Worm (Caenorhabditis elegans) whole organism, young adult: ENCODE results near the gene W02B8.1.

Experiments
- B0336.3 ChIP-seq: fragments of 200-800 bp; sonication (Bioruptor generic); IDR thresholded peaks from 2 replicates; pipeline ENCODE4 v1.3.6; 2022; ENCODE audit warnings: missing genetic modification characterization, missing compliant biosample characterization
- C17E4.6 ChIP-seq: fragments of 200-800 bp; sonication (Bioruptor generic); IDR thresholded peaks from 2 replicates; pipeline ENCODE4 v1.3.6; 2022; ENCODE audit warnings: missing genetic modification reagents, missing genetic modification characterization, missing compliant biosample characterization
- F33H1.4 ChIP-seq: fragments of 200-800 bp; sonication (Bioruptor generic); IDR thresholded peaks from 2 replicates; pipeline ENCODE4 v1.3.6; 2022; ENCODE audit warnings: missing genetic modification reagents, missing genetic modification characterization, missing compliant biosample characterization
- F39B2.1 ChIP-seq: fragments of 200-800 bp; sonication (Bioruptor generic); IDR thresholded peaks from 2 replicates; pipeline ENCODE4 v1.3.6; 2022; ENCODE audit warnings: missing genetic modification reagents, missing genetic modification characterization, missing compliant biosample characterization
- F52B5.7 ChIP-seq: sonication (generic microtip); optimal IDR thresholded peaks from 2 replicates; lab custom pipeline; 2016; ENCODE audit warnings: mild to moderate bottlenecking, missing genetic modification characterization, missing compliant biosample characterization
- F55B11.4 ChIP-seq: sonication (generic microtip); optimal IDR thresholded peaks from 2 replicates; lab custom pipeline; 2016; ENCODE audit warnings: missing compliant biosample characterization, missing genetic modification characterization, borderline replicate concordance; ENCODE audit not compliant: insufficient read depth
- K11D2.4 ChIP-seq: fragments of 200-800 bp; sonication (Bioruptor generic); IDR thresholded peaks from 2 replicates; pipeline ENCODE4 v1.3.6; 2022; ENCODE audit warnings: missing genetic modification reagents, missing genetic modification characterization, missing compliant biosample characterization
- T26A5.8 ChIP-seq: sonication (generic microtip); optimal IDR thresholded peaks from 2 replicates; lab custom pipeline; 2016; ENCODE audit warnings: missing genetic modification characterization, missing compliant biosample characterization
- Y95B8A.8 ChIP-seq: fragments of 200-800 bp; sonication (Bioruptor generic); IDR thresholded peaks from 2 replicates; pipeline ENCODE4 v1.3.6; 2022; ENCODE audit warnings: missing genetic modification reagents, missing genetic modification characterization, missing compliant biosample characterization
- ZK185.1 ChIP-seq: sonication (generic microtip); optimal IDR thresholded peaks from 2 replicates; lab custom pipeline; 2016; ENCODE audit warnings: mild to moderate bottlenecking, missing genetic modification characterization, missing compliant biosample characterization; ENCODE audit not compliant: poor library complexity, severe bottlenecking
- aptf-2 ChIP-seq: fragments of 200-800 bp; sonication (Bioruptor generic); conservative IDR thresholded peaks from 2 replicates; pipeline ENCODE4 v1.3.6; 2022; ENCODE audit warnings: missing genetic modification reagents, missing genetic modification characterization, missing compliant biosample characterization
- attf-3 ChIP-seq: fragments of 200-800 bp; sonication (Bioruptor generic); conservative IDR thresholded peaks from 2 replicates; pipeline ENCODE4 v1.3.6; 2022; ENCODE audit warnings: missing genetic modification reagents, missing genetic modification characterization, missing compliant biosample characterization
- attf-5 ChIP-seq: fragments of 200-800 bp; sonication (Bioruptor generic); optimal IDR thresholded peaks from 2 replicates; lab custom pipeline; 2018; ENCODE audit warnings: mild to moderate bottlenecking, missing genetic modification characterization, missing compliant biosample characterization
- bed-2 ChIP-seq: fragments of 200-800 bp; sonication (Bioruptor generic); IDR thresholded peaks from 2 replicates; pipeline ENCODE4 v1.3.6; 2022; ENCODE audit warnings: missing genetic modification reagents, missing genetic modification characterization, missing compliant biosample characterization
- cebp-1 ChIP-seq, 2 experiments: fragments of 200-800 bp in 1 of 2; sonication (Bioruptor generic) in 1 of 2; sonication (generic microtip) in 1 of 2; IDR thresholded peaks in 1 of 2; optimal IDR thresholded peaks in 1 of 2; 2 replicates each; pipeline versions ENCODE4 v1.3.6 to Lab custom; 2017 to 2022; ENCODE audit warnings: missing compliant biosample characterization in 2 of 2, missing genetic modification characterization in 2 of 2, mild to moderate bottlenecking in 1 of 2, missing genetic modification reagents in 1 of 2, moderate library complexity in 1 of 2
- cebp-2 ChIP-seq: fragments of 200-800 bp; sonication (Bioruptor generic); IDR thresholded peaks from 2 replicates; pipeline ENCODE4 v1.3.6; 2022; ENCODE audit warnings: missing genetic modification characterization, missing compliant biosample characterization
- ceh-27 ChIP-seq: fragments of 200-800 bp; sonication (Bioruptor generic); optimal IDR thresholded peaks from 2 replicates; lab custom pipeline; 2018; ENCODE audit warnings: mild to moderate bottlenecking, missing genetic modification characterization, moderate library complexity, missing compliant biosample characterization
- ceh-58 ChIP-seq: fragments of 200-800 bp; sonication (Bioruptor generic); IDR thresholded peaks from 2 replicates; pipeline ENCODE4 v1.3.6; 2022; ENCODE audit warnings: missing genetic modification characterization, missing compliant biosample characterization
- ceh-91 ChIP-seq: fragments of 200-800 bp; sonication (Bioruptor generic); IDR thresholded peaks from 2 replicates; pipeline ENCODE4 v1.3.6; 2022; ENCODE audit warnings: missing genetic modification reagents, missing genetic modification characterization, missing compliant biosample characterization
- chd-7 ChIP-seq: sonication (generic microtip); optimal IDR thresholded peaks from 2 replicates; lab custom pipeline; 2016; ENCODE audit warnings: mild to moderate bottlenecking, missing genetic modification characterization, moderate library complexity, missing compliant biosample characterization
- die-1 ChIP-seq: sonication (generic microtip); optimal IDR thresholded peaks from 2 replicates; lab custom pipeline; 2016; ENCODE audit warnings: missing genotype, mild to moderate bottlenecking, missing genetic modification characterization, missing compliant biosample characterization
- egrh-3 ChIP-seq: fragments of 200-800 bp; sonication (Bioruptor generic); IDR thresholded peaks from 2 replicates; pipeline ENCODE4 v1.3.6; 2022; ENCODE audit warnings: missing genetic modification reagents, missing genetic modification characterization, missing compliant biosample characterization
- ekl-4 ChIP-seq: fragments of 200-800 bp; sonication (Bioruptor generic); IDR thresholded peaks from 2 replicates; pipeline ENCODE4 v1.3.6; 2022; ENCODE audit warnings: missing genetic modification reagents, missing genetic modification characterization, missing compliant biosample characterization
- hrde-1 ChIP-seq: sonication (generic microtip); optimal IDR thresholded peaks from 2 replicates; lab custom pipeline; 2016; ENCODE audit warnings: missing genetic modification characterization, mild to moderate bottlenecking, missing compliant biosample characterization, moderate library complexity, missing genotype, missing genetic modification reagents, borderline replicate concordance
- hsf-1 ChIP-seq: fragments of 200-800 bp; sonication (Bioruptor generic); IDR thresholded peaks from 2 replicates; pipeline ENCODE4 v1.3.6; 2022; ENCODE audit warnings: missing genetic modification reagents, missing genetic modification characterization, missing compliant biosample characterization
- lsl-1 ChIP-seq: fragments of 200-800 bp; sonication (Bioruptor generic); optimal IDR thresholded peaks from 2 replicates; lab custom pipeline; 2018; ENCODE audit warnings: mild to moderate bottlenecking, missing genetic modification characterization, moderate library complexity, missing compliant biosample characterization
- madf-8 ChIP-seq: fragments of 200-800 bp; sonication (Bioruptor generic); conservative IDR thresholded peaks from 2 replicates; pipeline ENCODE4 v1.3.6; 2022; ENCODE audit warnings: missing genetic modification reagents, missing genetic modification characterization, missing compliant biosample characterization
- mxl-1 ChIP-seq: sonication (generic microtip); optimal IDR thresholded peaks from 2 replicates; lab custom pipeline; 2016; ENCODE audit warnings: missing genetic modification characterization, missing compliant biosample characterization
- nfya-1 ChIP-seq: sonication (generic microtip); optimal IDR thresholded peaks from 2 replicates; lab custom pipeline; 2017; ENCODE audit warnings: antibody characterized with exemption, missing compliant biosample characterization, missing genetic modification characterization, borderline replicate concordance; ENCODE audit not compliant: insufficient read depth
- nfya-2 ChIP-seq: fragments of 200-800 bp; sonication (Bioruptor generic); IDR thresholded peaks from 2 replicates; pipeline ENCODE4 v1.3.6; 2022; ENCODE audit warnings: missing genetic modification reagents, missing genetic modification characterization, missing compliant biosample characterization
- nhr-120 ChIP-seq: fragments of 200-800 bp; sonication (Bioruptor generic); IDR thresholded peaks from 2 replicates; pipeline ENCODE4 v1.3.6; 2022; ENCODE audit warnings: missing genetic modification characterization, missing compliant biosample characterization
- nhr-27 ChIP-seq: fragments of 200-800 bp; sonication (Bioruptor generic); optimal IDR thresholded peaks from 2 replicates; lab custom pipeline; 2018; ENCODE audit warnings: mild to moderate bottlenecking, missing genetic modification characterization, moderate library complexity, missing compliant biosample characterization
- nhr-80 ChIP-seq: sonication (generic microtip); optimal IDR thresholded peaks from 2 replicates; lab custom pipeline; 2016; ENCODE audit warnings: missing genetic modification characterization, missing compliant biosample characterization
- rec-8 ChIP-seq, 2 experiments: sonication (generic microtip); optimal IDR thresholded peaks; 2 replicates each; lab custom pipeline; 2016; ENCODE audit warnings: mild to moderate bottlenecking in 2 of 2, missing genetic modification characterization in 2 of 2, missing genetic modification reagents in 2 of 2, missing genotype in 2 of 2, missing biosample characterization in 1 of 2, missing compliant biosample characterization in 1 of 2, moderate library complexity in 1 of 2
- snpc-3.4 ChIP-seq: sonication (generic microtip); optimal IDR thresholded peaks from 2 replicates; lab custom pipeline; 2017; ENCODE audit warnings: missing genetic modification characterization, mild to moderate bottlenecking, missing compliant biosample characterization, antibody characterized with exemption, moderate library complexity, missing genotype, missing genetic modification reagents
- snpc-4 ChIP-seq, 5 experiments: fragments of 150-350 bp in 1 of 5; sonication (generic microtip) in 4 of 5; optimal IDR thresholded peaks; 2 replicates each; lab custom pipeline; 2014 to 2018; ENCODE audit warnings: missing genetic modification characterization in 5 of 5, missing biosample characterization in 3 of 5, antibody characterized with exemption in 2 of 5, mild to moderate bottlenecking in 2 of 5, missing compliant biosample characterization in 2 of 5, missing genotype in 2 of 5, moderate library complexity in 2 of 5, missing genetic modification reagents in 1 of 5
- tbx-9 ChIP-seq: sonication (generic microtip); optimal IDR thresholded peaks from 2 replicates; lab custom pipeline; 2016; ENCODE audit warnings: borderline replicate concordance, missing genetic modification characterization, inconsistent platforms, missing compliant biosample characterization
- zfh-2 ChIP-seq: fragments of 200-800 bp; sonication (Bioruptor generic); conservative IDR thresholded peaks from 2 replicates; pipeline ENCODE4 v1.3.6; 2022; ENCODE audit warnings: missing genetic modification reagents, missing genetic modification characterization, missing compliant biosample characterization
- zim-3 ChIP-seq: sonication (generic microtip); optimal IDR thresholded peaks from 2 replicates; lab custom pipeline; 2017; ENCODE audit warnings: mild to moderate bottlenecking, missing genetic modification characterization, moderate library complexity, missing compliant biosample characterization
- ztf-3 ChIP-seq: fragments of 200-800 bp; sonication (Bioruptor generic); optimal IDR thresholded peaks from 2 replicates; lab custom pipeline; 2018; ENCODE audit warnings: mild to moderate bottlenecking, missing genetic modification characterization, missing compliant biosample characterization

Gene W02B8.1

DNA sequence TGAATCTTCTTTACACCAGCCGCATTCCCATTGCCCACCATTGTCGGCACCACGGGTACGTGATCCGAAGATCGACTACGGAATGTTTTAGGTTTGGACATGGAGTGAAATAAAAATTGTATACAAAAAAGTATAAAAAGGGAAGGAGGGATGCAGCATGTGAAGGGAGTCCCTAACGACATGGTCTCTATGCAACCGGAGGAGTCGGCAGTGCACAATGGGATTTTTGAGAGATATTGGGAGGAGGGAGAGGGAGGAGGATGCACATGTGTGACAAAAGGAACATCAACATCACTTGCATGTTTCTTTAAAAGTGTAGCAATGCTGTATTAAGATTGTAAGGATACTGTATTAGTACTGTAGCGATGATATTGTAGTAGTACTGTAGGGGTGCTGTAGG, 37.6 kb upstream of the W02B8.1 start, which contains the start of gene W07G1.1:
W07G1.1 (minus strand) TSS at position 101 of the 400 bp plus-strand sequence.
- no peak for TF ChIP-seq snpc-4 (GFP tag; optimal IDR thresholded peaks at IDR 0.05; lab: Kevin White, UChicago)
- TF ChIP-seq snpc-4 (tag; optimal IDR thresholded peaks at IDR 0.05; lab: Kevin White, UChicago) = no peak
- TF ChIP-seq rec-8 (tag; optimal IDR thresholded peaks at IDR 0.05; lab: Kevin White, UChicago) = no peak
- no peak for TF ChIP-seq F39B2.1 (GFP tag; lab: Robert Waterston, UW)
- TF ChIP-seq chd-7 (tag; lab: Kevin White, UChicago) = no peak
- TF ChIP-seq Y95B8A.8 (GFP tag; lab: Robert Waterston, UW) = no peak
- no peak for TF ChIP-seq cebp-2 (GFP tag; lab: Robert Waterston, UW)
- TF ChIP-seq cebp-1 (GFP tag; IDR thresholded peaks at IDR 0.05; lab: Robert Waterston, UW) = no peak
- TF ChIP-seq cebp-1 (tag; optimal IDR thresholded peaks at IDR 0.05; lab: Kevin White, UChicago) = no peak
- no peak for TF ChIP-seq nhr-80
- no peak for TF ChIP-seq ZK185.1 (tag; lab: Kevin White, UChicago)
- no peak for TF ChIP-seq bed-2 (GFP tag; lab: Robert Waterston, UW)
- TF ChIP-seq attf-3 (GFP tag; lab: Robert Waterston, UW) = no peak
- TF ChIP-seq hrde-1 = no peak
- TF ChIP-seq nfya-2 (GFP tag; lab: Robert Waterston, UW) = no peak
- TF ChIP-seq tbx-9 = no peak
- TF ChIP-seq ceh-27 (GFP tag; lab: Kevin White, UChicago) = no peak
- TF ChIP-seq ekl-4 (GFP tag; lab: Robert Waterston, UW) = no peak

DNA sequence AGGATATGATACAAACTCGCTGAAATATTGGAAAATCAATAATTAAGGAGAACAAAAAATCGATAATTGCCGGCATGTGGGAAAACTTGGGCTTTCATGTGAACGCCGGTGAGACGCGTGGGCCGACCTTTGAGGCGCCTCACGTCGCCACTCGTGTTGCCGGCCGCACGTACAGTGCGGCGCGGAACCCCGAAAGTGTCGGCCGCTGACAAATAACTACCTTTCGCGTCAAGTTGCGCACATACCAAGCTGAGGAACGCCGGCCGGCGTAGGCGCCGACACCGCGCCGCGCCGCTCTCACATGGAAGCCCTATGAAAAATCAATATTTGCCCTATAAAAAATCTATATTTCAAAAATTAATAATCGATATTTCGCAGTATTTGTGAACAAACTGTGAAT, 36.4 kb upstream of the W02B8.1 start:
- TF ChIP-seq nhr-27 (tag; lab: Kevin White, UChicago) = no peak
- no peak for TF ChIP-seq lsl-1 (GFP tag; lab: Kevin White, UChicago)
- no peak for TF ChIP-seq F39B2.1 (GFP tag; lab: Robert Waterston, UW)
- TF ChIP-seq nhr-120 (GFP tag; lab: Robert Waterston, UW) = no peak
- TF ChIP-seq egrh-3 (GFP tag; lab: Robert Waterston, UW) = peak; percentile 39; the same call in 1 of the 2 replicates
- TF ChIP-seq aptf-2 (GFP tag; lab: Robert Waterston, UW) = no peak
- TF ChIP-seq snpc-3.4 (tag; lab: Kevin White, UChicago) = no peak
- no peak for TF ChIP-seq ceh-91 (GFP tag; lab: Robert Waterston, UW)
- no peak for TF ChIP-seq ceh-58 (GFP tag; lab: Robert Waterston, UW)
- TF ChIP-seq attf-5 = no peak
- no peak for TF ChIP-seq T26A5.8 (tag; lab: Kevin White, UChicago)
- no peak for TF ChIP-seq zim-3 (tag; lab: Kevin White, UChicago)
- TF ChIP-seq F52B5.7 (tag; lab: Kevin White, UChicago) = no peak
- TF ChIP-seq madf-8 (GFP tag; lab: Robert Waterston, UW) = no peak
- no peak for TF ChIP-seq F33H1.4 (GFP tag; lab: Robert Waterston, UW)
- TF ChIP-seq ztf-3 (GFP tag; lab: Kevin White, UChicago) = no peak
- TF ChIP-seq C17E4.6 = no peak
- no peak for TF ChIP-seq mxl-1 (tag; lab: Kevin White, UChicago)
- TF ChIP-seq die-1 = no peak
- no peak for TF ChIP-seq K11D2.4
- TF ChIP-seq nfya-1 (tag; lab: Kevin White, UChicago) = no peak
- TF ChIP-seq B0336.3 (GFP tag; lab: Robert Waterston, UW) = no peak
- no peak for TF ChIP-seq F55B11.4
- no peak for TF ChIP-seq snpc-4 (GFP tag; optimal IDR thresholded peaks at IDR 0.05; lab: Kevin White, UChicago)
- TF ChIP-seq snpc-4 (tag; optimal IDR thresholded peaks at IDR 0.05; lab: Kevin White, UChicago) = peak in 2 of 4 experiments; percentile 49 to 81
- TF ChIP-seq hsf-1 (GFP tag; lab: Robert Waterston, UW) = no peak
- peak; percentile 77 for TF ChIP-seq zfh-2 (GFP tag; lab: Robert Waterston, UW)
